Fruit fly (Drosophila melanogaster): ENCODE results near the gene Myo28B1.

- TF ChIP-seq CG11617 (GFP tag; optimal IDR thresholded peaks at IDR 0.05): no peak
- no peak for TF ChIP-seq CG14711 (tag; optimal IDR thresholded peaks at IDR 0.05)
- TF ChIP-seq Hr96 (GFP tag; optimal IDR thresholded peaks at IDR 0.05): no peak
- no peak for TF ChIP-seq cnc (optimal IDR thresholded peaks at IDR 0.05)
- no peak for TF ChIP-seq tj (GFP tag; optimal IDR thresholded peaks at IDR 0.05)
Measured at dm6 chr2L:7618563-7618962, 47.3 kb upstream of the Myo28B1 start.
